Worm (Caenorhabditis elegans) whole organism, L4/young adult: Measurements from ENCODE around the gene C38C3.4.

Experiments used
- W03F9.2 ChIP-seq: fragments of 150-350 bp; optimal IDR thresholded peaks from 2 replicates; lab custom pipeline; 2014; ENCODE audit warnings: missing biosample characterization, missing genetic modification characterization
- dao-5 ChIP-seq: sonication (generic microtip); optimal IDR thresholded peaks from 2 replicates; lab custom pipeline; 2016; ENCODE audit warnings: missing genotype, missing genetic modification characterization, moderate library complexity, missing compliant biosample characterization
- him-1 ChIP-seq: sonication (generic microtip); optimal IDR thresholded peaks from 2 replicates; lab custom pipeline; 2016; ENCODE audit warnings: missing genotype, missing genetic modification reagents, missing genetic modification characterization, missing compliant biosample characterization

ce11 chrV:1432500-1433418 lies 49.1 kb upstream of the C38C3.4 start:
- TF ChIP-seq him-1 (tag; lab: Kevin White, UChicago) (no peak), dao-5 (tag; lab: Kevin White, UChicago) (no peak), W03F9.2 (tag; lab: Kevin White, UChicago) (no peak)
